Fruit fly (Drosophila melanogaster) whole organism, embryonic: ENCODE results near the gene Rtca.
A peak's percentile ranks its signal among the peaks of the same experiment; 100 is the strongest.

ENCODE experiments used
- Atf-2 ChIP-seq: fragments of 200-800 bp; sonication (Bioruptor generic); optimal IDR thresholded peaks from 2 replicates; lab custom pipeline; 2016; ENCODE audit warnings: missing biosample characterization, missing genetic modification characterization
- Awh ChIP-seq: fragments of 200-800 bp; sonication (Bioruptor generic); IDR thresholded peaks from 2 replicates; pipeline ENCODE4, ENCODE4 v1.3.6; 2022; ENCODE audit warnings: missing biosample characterization, missing genetic modification characterization
- CG10274 ChIP-seq: fragments of 200-800 bp; sonication (Bioruptor generic); optimal IDR thresholded peaks from 3 replicates; lab custom pipeline; 2017; ENCODE audit warnings: missing biosample characterization, mild to moderate bottlenecking, missing genetic modification characterization
- CG10321 ChIP-seq: fragments of 200-800 bp; sonication (Bioruptor generic); IDR thresholded peaks from 2 replicates; pipeline ENCODE4 v1.3.6; 2022; ENCODE audit warnings: missing biosample characterization, missing genetic modification characterization
- CG10565 ChIP-seq: fragments of 200-800 bp; sonication (Bioruptor generic); optimal IDR thresholded peaks from 3 replicates; lab custom pipeline; 2016; ENCODE audit warnings: missing biosample characterization, mild to moderate bottlenecking, missing genetic modification characterization
- CG11560 ChIP-seq: fragments of 200-800 bp; sonication (Bioruptor generic); IDR thresholded peaks from 3 replicates; pipeline ENCODE4 v1.3.6; 2022; ENCODE audit warnings: missing biosample characterization, missing genetic modification characterization
- CG11723 ChIP-seq: fragments of 200-800 bp; sonication (Bioruptor generic); optimal IDR thresholded peaks from 2 replicates; lab custom pipeline; 2017; ENCODE audit warnings: missing biosample characterization, mild to moderate bottlenecking, missing genetic modification characterization
- CG12071 ChIP-seq: fragments of 200-800 bp; sonication (Bioruptor generic); optimal IDR thresholded peaks from 3 replicates; lab custom pipeline; 2018; ENCODE audit warnings: missing biosample characterization, mild to moderate bottlenecking, missing genetic modification characterization
- CG13123 ChIP-seq: fragments of 200-800 bp; sonication (Bioruptor generic); optimal IDR thresholded peaks from 2 replicates; lab custom pipeline; 2016; ENCODE audit warnings: missing biosample characterization, missing genetic modification characterization
- CG14050 ChIP-seq: fragments of 200-800 bp; sonication (Bioruptor generic); IDR thresholded peaks from 3 replicates; pipeline ENCODE4 v1.3.6; 2022; ENCODE audit warnings: missing biosample characterization, missing genetic modification characterization
- CG15269 ChIP-seq: fragments of 200-800 bp; sonication (Bioruptor generic); optimal IDR thresholded peaks from 2 replicates; lab custom pipeline; 2018; ENCODE audit warnings: missing biosample characterization, mild to moderate bottlenecking, missing genetic modification characterization, moderate library complexity
- CG17328 ChIP-seq: fragments of 200-800 bp; sonication (Bioruptor generic); IDR thresholded peaks from 2 replicates; pipeline ENCODE4 v1.3.6; 2022; ENCODE audit warnings: missing biosample characterization, missing genetic modification characterization
- CG17385 ChIP-seq: fragments of 200-800 bp; sonication (Bioruptor generic); optimal IDR thresholded peaks from 3 replicates; lab custom pipeline; 2018; ENCODE audit warnings: missing biosample characterization, mild to moderate bottlenecking, missing genetic modification characterization
- CG17802 ChIP-seq: fragments of 200-800 bp; sonication (Bioruptor generic); optimal IDR thresholded peaks from 2 replicates; lab custom pipeline; 2018; ENCODE audit warnings: missing biosample characterization, mild to moderate bottlenecking, missing genetic modification characterization, moderate library complexity
- CG17829 ChIP-seq: fragments of 200-800 bp; optimal IDR thresholded peaks from 2 replicates; lab custom pipeline; 2019; ENCODE audit warnings: missing biosample characterization, mild to moderate bottlenecking, missing genetic modification characterization, moderate library complexity
- CG17912 ChIP-seq: fragments of 200-800 bp; sonication (Bioruptor generic); optimal IDR thresholded peaks from 2 replicates; lab custom pipeline; 2018; ENCODE audit warnings: missing biosample characterization, mild to moderate bottlenecking, missing genetic modification characterization
- CG18262 ChIP-seq: fragments of 200-800 bp; optimal IDR thresholded peaks from 3 replicates; lab custom pipeline; 2019; ENCODE audit warnings: missing biosample characterization, mild to moderate bottlenecking, missing genetic modification characterization, moderate library complexity
- CG2202 ChIP-seq: fragments of 200-800 bp; sonication (Bioruptor generic); optimal IDR thresholded peaks from 2 replicates; lab custom pipeline; 2018; ENCODE audit warnings: missing biosample characterization, mild to moderate bottlenecking, missing genetic modification characterization
- CG32532 ChIP-seq: fragments of 200-800 bp; sonication (Bioruptor generic); IDR thresholded peaks from 2 replicates; pipeline ENCODE4 v1.3.6; 2022; ENCODE audit warnings: missing biosample characterization, missing genetic modification characterization
- CG4617 ChIP-seq: fragments of 200-800 bp; sonication (Bioruptor generic); optimal IDR thresholded peaks from 3 replicates; lab custom pipeline; 2016; ENCODE audit warnings: missing biosample characterization, missing genetic modification characterization, borderline replicate concordance
- CG4730 ChIP-seq: fragments of 200-800 bp; sonication (Bioruptor generic); IDR thresholded peaks from 2 replicates; pipeline ENCODE4 v1.3.6; 2022; ENCODE audit warnings: missing biosample characterization, missing genetic modification characterization
- CG7928 ChIP-seq: fragments of 200-800 bp; sonication (Bioruptor generic); optimal IDR thresholded peaks from 2 replicates; lab custom pipeline; 2017; ENCODE audit warnings: missing biosample characterization, mild to moderate bottlenecking, missing genetic modification characterization
- CG9817 ChIP-seq: fragments of 200-800 bp; sonication (Bioruptor generic); optimal IDR thresholded peaks from 2 replicates; lab custom pipeline; 2018; ENCODE audit warnings: missing biosample characterization, mild to moderate bottlenecking, missing genetic modification characterization, moderate library complexity
- Camta ChIP-seq: fragments of 200-800 bp; sonication (Bioruptor generic); optimal IDR thresholded peaks from 2 replicates; lab custom pipeline; 2016; ENCODE audit warnings: missing biosample characterization, missing genetic modification characterization
- Doc2 ChIP-seq: fragments of 200-800 bp; sonication (Bioruptor generic); IDR thresholded peaks from 2 replicates; pipeline ENCODE4 v1.3.6; 2022; ENCODE audit warnings: missing biosample characterization, missing genetic modification characterization
- HLH4C ChIP-seq: fragments of 200-800 bp; sonication (Bioruptor generic); IDR thresholded peaks from 3 replicates; pipeline ENCODE4 v1.3.6; 2022; ENCODE audit warnings: missing biosample characterization, missing genetic modification characterization; ENCODE audit not compliant: partially characterized antibody
- HLH54F ChIP-seq: fragments of 200-800 bp; sonication (Bioruptor generic); optimal IDR thresholded peaks from 3 replicates; lab custom pipeline; 2016; ENCODE audit warnings: missing biosample characterization, missing genetic modification characterization
- MTF-1 ChIP-seq: fragments of 200-800 bp; sonication (Bioruptor generic); optimal IDR thresholded peaks from 2 replicates; lab custom pipeline; 2018; ENCODE audit warnings: missing biosample characterization, mild to moderate bottlenecking, missing genetic modification characterization, borderline replicate concordance
- Sox102F ChIP-seq: fragments of 200-800 bp; sonication (Bioruptor generic); optimal IDR thresholded peaks from 2 replicates; lab custom pipeline; 2018; ENCODE audit warnings: missing biosample characterization, mild to moderate bottlenecking, missing genetic modification characterization, moderate library complexity
- YL-1 ChIP-seq: fragments of 200-800 bp; sonication (Bioruptor generic); optimal IDR thresholded peaks from 3 replicates; lab custom pipeline; 2017; ENCODE audit warnings: missing biosample characterization, mild to moderate bottlenecking, missing genetic modification characterization
- ap ChIP-seq: fragments of 200-800 bp; sonication (Bioruptor generic); IDR thresholded peaks from 2 replicates; pipeline ENCODE4 v1.3.6; 2022; ENCODE audit warnings: missing biosample characterization, missing genetic modification characterization
- az2 ChIP-seq: fragments of 200-800 bp; sonication (Bioruptor generic); optimal IDR thresholded peaks from 3 replicates; lab custom pipeline; 2016; ENCODE audit warnings: missing biosample characterization, missing genetic modification characterization
- br ChIP-seq: fragments of >200 bp; optimal IDR thresholded peaks from 2 replicates; lab custom pipeline; 2017
- btn ChIP-seq: fragments of 200-800 bp; sonication (Bioruptor generic); optimal IDR thresholded peaks from 2 replicates; lab custom pipeline; 2016; ENCODE audit warnings: missing biosample characterization, missing genetic modification characterization
- chinmo ChIP-seq: fragments of 200-800 bp; sonication (Bioruptor generic); IDR thresholded peaks from 4 replicates; pipeline ENCODE4 v1.3.6; 2022; ENCODE audit warnings: missing biosample characterization, missing genetic modification characterization; ENCODE audit not compliant: partially characterized antibody
- da ChIP-seq: fragments of 200-800 bp; sonication (Bioruptor generic); optimal IDR thresholded peaks from 2 replicates; lab custom pipeline; 2016; ENCODE audit warnings: missing biosample characterization, missing genetic modification characterization
- disco-r ChIP-seq: fragments of 200-800 bp; sonication (Bioruptor generic); optimal IDR thresholded peaks from 2 replicates; lab custom pipeline; 2016; ENCODE audit warnings: missing biosample characterization, missing genetic modification characterization
- fd3F ChIP-seq: fragments of 200-800 bp; sonication (Bioruptor generic); optimal IDR thresholded peaks from 2 replicates; lab custom pipeline; 2018; ENCODE audit warnings: missing biosample characterization, mild to moderate bottlenecking, missing genetic modification characterization, moderate library complexity
- gcm2 ChIP-seq: fragments of 200-800 bp; sonication (Bioruptor generic); optimal IDR thresholded peaks from 2 replicates; lab custom pipeline; 2016; ENCODE audit warnings: missing biosample characterization, missing genetic modification characterization
- klu ChIP-seq: fragments of 200-800 bp; sonication (Bioruptor generic); IDR thresholded peaks from 2 replicates; pipeline ENCODE4 v1.3.6; 2022; ENCODE audit warnings: missing biosample characterization, missing genetic modification characterization
- lola ChIP-seq, 3 experiments: fragments of >200 bp in 2 of 3; fragments of 200-800 bp in 1 of 3; sonication (Bioruptor generic) in 1 of 3; optimal IDR thresholded peaks; 2 replicates each; lab custom pipeline; 2017 to 2019; ENCODE audit warnings: missing biosample characterization in 3 of 3, missing genetic modification characterization in 3 of 3, mild to moderate bottlenecking in 1 of 3, moderate library complexity in 1 of 3
- pb ChIP-seq: fragments of 200-800 bp; sonication (Bioruptor generic); optimal IDR thresholded peaks from 3 replicates; lab custom pipeline; 2016; ENCODE audit warnings: missing biosample characterization, missing genetic modification characterization
- phol ChIP-seq: fragments of 200-800 bp; sonication (Bioruptor generic); optimal IDR thresholded peaks from 3 replicates; lab custom pipeline; 2018; ENCODE audit warnings: missing biosample characterization, mild to moderate bottlenecking, missing genetic modification characterization, moderate library complexity
- ro ChIP-seq: fragments of 200-800 bp; sonication (Bioruptor generic); IDR thresholded peaks from 2 replicates; pipeline ENCODE4 v1.3.6; 2022; ENCODE audit warnings: missing biosample characterization, missing genetic modification characterization
- salm ChIP-seq: fragments of 200-800 bp; sonication (Bioruptor generic); optimal IDR thresholded peaks from 2 replicates; lab custom pipeline; 2018; ENCODE audit warnings: missing biosample characterization, mild to moderate bottlenecking, missing genetic modification characterization
- sd ChIP-seq: fragments of 200-800 bp; sonication (Bioruptor generic); optimal IDR thresholded peaks from 3 replicates; lab custom pipeline; 2018; ENCODE audit warnings: missing biosample characterization, mild to moderate bottlenecking, missing genetic modification characterization, moderate library complexity
- sim ChIP-seq: fragments of 200-800 bp; sonication (Bioruptor generic); IDR thresholded peaks from 2 replicates; pipeline ENCODE4 v1.3.6; 2022; ENCODE audit warnings: missing biosample characterization, missing genetic modification characterization
- slbo ChIP-seq: fragments of 200-800 bp; sonication (Bioruptor generic); IDR thresholded peaks from 2 replicates; pipeline ENCODE4 v1.3.6; 2022; ENCODE audit warnings: missing biosample characterization, missing genetic modification characterization
- stc ChIP-seq: fragments of 200-800 bp; sonication (Bioruptor generic); IDR thresholded peaks from 2 replicates; pipeline ENCODE4 v1.3.6; 2022; ENCODE audit warnings: missing biosample characterization, missing genetic modification characterization
- tap ChIP-seq: fragments of 200-800 bp; optimal IDR thresholded peaks from 3 replicates; lab custom pipeline; 2019; ENCODE audit warnings: missing biosample characterization, mild to moderate bottlenecking, missing genetic modification characterization, moderate library complexity

The Rtca gene

dm6 chrX:2041312-2041918 is 30.8 kb upstream of the Rtca start, which contains the start of gene CG4313 (continued):
- peak; percentile 63 for TF ChIP-seq Atf-2 (GFP tag; lab: Kevin White, UChicago)
- no peak for TF ChIP-seq CG14050 (GFP tag; lab: Robert Waterston, UW)
- TF ChIP-seq gcm2, result no peak
- TF ChIP-seq HLH4C (GFP tag; lab: Robert Waterston, UW), result peak; percentile 82
- peak; percentile 80 for TF ChIP-seq CG9817 (tag; lab: Kevin White, UChicago)
- peak; percentile 82 for TF ChIP-seq phol (tag; lab: Kevin White, UChicago)
- TF ChIP-seq MTF-1 (GFP tag; lab: Kevin White, UChicago), result no peak
- TF ChIP-seq HLH54F (GFP tag; lab: Kevin White, UChicago), result peak; percentile 75
- peak; percentile 25 for TF ChIP-seq pb
- peak; percentile 25 for TF ChIP-seq CG12071 (GFP tag; lab: Kevin White, UChicago)
- TF ChIP-seq CG10321 (GFP tag; lab: Robert Waterston, UW), result no peak
- peak; percentile 1 for TF ChIP-seq CG17802 (tag; lab: Kevin White, UChicago)
- TF ChIP-seq salm (tag; lab: Kevin White, UChicago), result no peak
- no peak for TF ChIP-seq btn
- peak; percentile 64; the same call in 2 of the 3 replicates for TF ChIP-seq CG11560 (tag; lab: Robert Waterston, UW)
- peak; percentile 33; the same call in 1 of the 2 replicates for TF ChIP-seq CG4730
- TF ChIP-seq disco-r (GFP tag; lab: Kevin White, UChicago), result peak; percentile 61
- peak; percentile 66 for TF ChIP-seq CG17829 (tag; lab: Kevin White, UChicago)
- TF ChIP-seq lola (GFP tag; optimal IDR thresholded peaks at IDR 0.05; lab: Kevin White, UChicago), result peak in 1 of 3 experiments; percentile 60
- peak; percentile 48; the same call in 1 of the 2 replicates for TF ChIP-seq CG17328
- peak; percentile 68 for TF ChIP-seq CG15269 (tag; lab: Kevin White, UChicago)
- TF ChIP-seq Sox102F (GFP tag; lab: Kevin White, UChicago), result peak; percentile 63
- no peak for TF ChIP-seq sim (GFP tag; lab: Robert Waterston, UW)
- peak; percentile 41; the same call in 1 of the 4 replicates for TF ChIP-seq chinmo
- TF ChIP-seq CG17385 (GFP tag; lab: Kevin White, UChicago), result peak; percentile 44
- TF ChIP-seq Awh (GFP tag; lab: Robert Waterston, UW), result no peak
- peak; percentile 83 for TF ChIP-seq CG7928
- no peak for TF ChIP-seq Doc2 (GFP tag; lab: Robert Waterston, UW)
- TF ChIP-seq da, result peak; percentile 20
- peak; percentile 48 for TF ChIP-seq tap (tag; lab: Kevin White, UChicago)
- TF ChIP-seq Camta (GFP tag; lab: Kevin White, UChicago), result peak; percentile 53
- no peak for TF ChIP-seq CG17912 (GFP tag; lab: Kevin White, UChicago)
- TF ChIP-seq fd3F (GFP tag; lab: Kevin White, UChicago), result peak; percentile 40
- TF ChIP-seq YL-1 (GFP tag; lab: Kevin White, UChicago), result peak; percentile 66
- TF ChIP-seq CG18262, result peak; percentile 61
- no peak for TF ChIP-seq CG13123 (GFP tag; lab: Kevin White, UChicago)
- no peak for TF ChIP-seq CG2202
- TF ChIP-seq br (lab: Kevin White, UChicago), result no peak
- peak; percentile 59 for TF ChIP-seq az2 (GFP tag; lab: Kevin White, UChicago)
- peak; percentile 25 for TF ChIP-seq CG4617
- no peak for TF ChIP-seq ro (GFP tag; lab: Robert Waterston, UW)
- peak; percentile 37 for TF ChIP-seq CG11723
- TF ChIP-seq ap (GFP tag; lab: Robert Waterston, UW), result peak; percentile 46
- peak; percentile 79 for TF ChIP-seq slbo (GFP tag; lab: Robert Waterston, UW)
- peak; percentile 73 for TF ChIP-seq klu (GFP tag; lab: Robert Waterston, UW)
- peak; percentile 4 for TF ChIP-seq sd (tag; lab: Kevin White, UChicago)
- no peak for TF ChIP-seq stc (GFP tag; lab: Robert Waterston, UW)
- no peak for TF ChIP-seq CG10274 (GFP tag; lab: Kevin White, UChicago)
- TF ChIP-seq CG32532 (GFP tag; lab: Robert Waterston, UW), result peak; percentile 77
- no peak for TF ChIP-seq CG10565
